Worm (Caenorhabditis elegans): ENCODE results near the gene madf-9.

DNA sequence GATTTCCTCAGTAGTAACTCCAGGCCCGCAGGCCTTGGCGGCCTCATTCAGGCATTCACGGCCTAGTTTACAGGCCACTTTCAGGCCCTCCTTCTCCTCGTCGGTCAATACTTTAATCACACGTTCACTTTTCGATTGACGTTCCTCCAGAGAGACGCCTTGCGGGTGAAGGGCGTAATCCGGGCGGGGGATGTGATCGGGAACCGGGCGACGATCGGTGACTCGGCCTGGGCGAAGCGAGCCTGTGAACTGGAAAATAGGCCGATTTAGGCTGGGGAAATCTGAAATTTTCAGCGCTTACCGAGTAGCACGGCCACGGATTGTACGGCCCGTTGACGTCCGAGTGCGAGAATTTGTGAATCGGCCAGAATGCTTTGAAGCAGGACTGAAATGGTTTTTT lies 49.4 kb downstream of the madf-9 start:
- no peak for TF ChIP-seq skn-1 (tag; optimal IDR thresholded peaks at IDR 0.05)
- TF ChIP-seq nhr-28 (tag; optimal IDR thresholded peaks at IDR 0.05), result no peak
- TF ChIP-seq nhr-76 (tag; optimal IDR thresholded peaks at IDR 0.05), result no peak
- no peak for TF ChIP-seq lin-15B (tag; optimal IDR thresholded peaks at IDR 0.05)
- TF ChIP-seq nhr-25 (tag; optimal IDR thresholded peaks at IDR 0.05), result no peak
- TF ChIP-seq tbx-2 (tag; optimal IDR thresholded peaks at IDR 0.05), result no peak
- no peak for TF ChIP-seq nhr-12 (tag; optimal IDR thresholded peaks at IDR 0.05)
